Fruit fly (Drosophila melanogaster) Kc167 (cell line): ENCODE results near the gene Arpc3A.

ENCODE experiments used
- Myc ChIP-seq: fragments of >200 bp; optimal IDR thresholded peaks from 2 replicates; lab custom pipeline; 2017; ENCODE audit warnings: missing external identifiers
- Sin3A ChIP-seq: fragments of >200 bp; optimal IDR thresholded peaks from 2 replicates; lab custom pipeline; 2018; ENCODE audit warnings: missing external identifiers
- h ChIP-seq: fragments of >200 bp; optimal IDR thresholded peaks from 3 replicates; lab custom pipeline; 2018; ENCODE audit warnings: missing external identifiers
- insv ChIP-seq: fragments of >200 bp; optimal IDR thresholded peaks from 3 replicates; lab custom pipeline; 2018; ENCODE audit warnings: missing external identifiers
- psq ChIP-seq: fragments of >200 bp; optimal IDR thresholded peaks from 2 replicates; lab custom pipeline; 2017; ENCODE audit warnings: missing external identifiers
- ttk ChIP-seq: sonication (Bioruptor generic); optimal IDR thresholded peaks from 2 replicates; lab custom pipeline; 2017; ENCODE audit warnings: missing external identifiers

The Arpc3A gene

DNA sequence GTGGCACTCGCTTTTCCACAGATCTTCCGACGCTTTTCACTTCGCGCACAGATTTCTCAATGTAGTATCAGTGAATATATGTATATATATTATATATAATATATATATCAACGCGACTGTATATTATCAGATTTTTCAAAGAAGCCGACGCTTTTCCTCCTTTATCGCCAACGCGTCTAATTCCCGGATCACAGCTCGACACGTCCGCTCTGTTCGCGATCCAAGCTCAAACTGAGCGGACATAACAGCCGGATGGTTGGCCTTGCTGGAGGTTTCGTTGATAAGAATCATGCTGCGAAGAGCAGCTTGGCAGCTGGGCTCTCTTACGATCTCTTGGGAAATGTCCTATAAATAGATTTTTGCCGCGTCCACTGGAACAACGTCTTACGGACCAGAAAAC, 18.9 kb downstream of the Arpc3A start, which contains the start of gene cv-d:
Gene cv-d, minus strand, starts transcription at position 235 of the 400 bp plus-strand sequence.
- TF ChIP-seq Sin3A = no peak
- no peak for TF ChIP-seq insv
- no peak for TF ChIP-seq h
- no peak for TF ChIP-seq ttk (lab: Kevin White, UChicago)
- TF ChIP-seq Myc = no peak
- TF ChIP-seq psq (lab: Kevin White, UChicago) = no peak

DNA sequence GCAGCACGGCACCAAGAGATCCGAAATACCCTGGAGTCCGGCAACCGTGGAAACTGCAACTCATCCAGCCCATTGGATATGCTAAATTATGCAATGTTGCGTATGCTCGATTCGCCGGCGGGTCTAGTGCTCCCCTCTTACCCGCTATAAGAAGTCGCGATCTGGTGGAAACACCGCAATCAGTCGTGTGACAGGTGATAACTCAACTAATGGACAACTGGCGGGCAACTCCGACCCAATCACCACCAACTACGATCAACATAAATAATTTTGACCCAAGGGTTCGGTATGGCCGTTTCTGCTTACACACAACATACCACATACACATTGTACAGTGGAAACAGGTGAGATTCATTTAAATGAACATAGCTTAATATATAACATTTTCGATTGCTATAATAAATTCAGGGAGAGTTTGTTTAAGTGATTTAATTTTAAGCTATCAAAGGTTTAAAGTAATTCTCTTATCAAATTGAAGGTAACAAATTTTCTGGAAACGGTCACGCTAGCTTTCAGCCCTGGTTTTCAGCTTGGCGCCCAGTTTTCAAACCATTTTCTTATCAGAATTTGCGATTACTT, 22.8 kb downstream of the Arpc3A start, which contains the start of gene Hmt-1:
Gene Hmt-1, minus strand, starts transcription at position 282 of the 579 bp plus-strand sequence.
- TF ChIP-seq insv = no peak
- no peak for TF ChIP-seq Sin3A

DNA sequence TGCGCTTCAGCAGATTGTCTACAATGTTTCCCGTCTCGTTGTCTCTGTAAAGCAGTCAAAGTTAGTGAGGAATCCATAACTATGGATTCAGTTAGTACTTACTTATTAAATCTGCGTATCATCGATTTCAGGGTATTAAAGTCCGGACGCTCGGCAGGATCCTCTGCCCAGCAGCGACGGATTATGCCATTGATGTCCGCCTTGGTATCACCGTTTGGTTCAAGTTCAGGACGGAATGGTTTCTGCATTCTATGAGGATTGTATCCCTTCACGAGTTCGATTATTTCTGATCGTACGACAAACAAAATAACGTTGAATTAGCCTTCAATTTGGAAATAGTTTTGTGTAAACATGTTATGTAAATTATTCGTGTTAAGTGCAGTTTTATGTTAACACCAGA, 25.4 kb downstream of the Arpc3A start, which contains the start of gene CG9632:
Gene CG9632, plus strand, starts transcription at position 301 of the 400 bp plus-strand sequence.
- TF ChIP-seq Sin3A (no peak), Myc (no peak), ttk (lab: Kevin White, UChicago) (no peak), psq (lab: Kevin White, UChicago) (no peak), h (no peak), insv (no peak)

DNA sequence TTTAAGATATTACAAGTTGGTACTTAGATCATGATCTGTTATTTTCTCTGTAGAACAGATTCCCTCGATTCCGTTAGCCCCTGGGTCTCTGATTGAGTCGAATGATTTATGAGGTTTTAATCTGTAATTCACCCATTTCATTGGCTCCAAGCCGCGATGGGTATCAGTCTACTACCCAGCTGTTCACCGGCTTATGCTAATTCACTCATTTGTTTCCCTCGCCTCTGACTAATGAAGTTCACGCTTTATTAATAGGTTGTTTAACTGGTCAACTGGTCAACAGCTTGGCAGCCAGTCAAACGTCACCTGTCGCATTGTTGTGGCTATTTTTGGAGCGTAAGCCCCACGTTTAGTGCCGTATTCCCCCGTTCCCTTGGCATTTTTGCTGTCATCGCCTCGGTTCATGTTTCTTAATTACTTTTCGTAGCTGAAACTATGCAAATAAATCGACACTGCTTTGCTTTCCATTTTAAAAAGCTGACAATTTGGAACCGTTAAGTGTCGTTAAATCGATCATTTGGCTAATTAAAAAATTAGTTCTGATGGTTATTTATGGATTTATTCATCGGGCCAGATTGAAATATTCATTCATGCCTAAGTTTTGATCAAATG, 38.5 kb downstream of the Arpc3A start:
- no peak for TF ChIP-seq psq (lab: Kevin White, UChicago)
- no peak for TF ChIP-seq Sin3A
- TF ChIP-seq h = no peak
- TF ChIP-seq insv = no peak
- no peak for TF ChIP-seq ttk (lab: Kevin White, UChicago)
- no peak for TF ChIP-seq Myc

dm6 chr3R:15875611-15876010, 41.2 kb downstream of the Arpc3A start, which contains the start of gene CG31183:
Gene CG31183, minus strand, starts transcription at chr3R:15875939.
- TF ChIP-seq ttk (lab: Kevin White, UChicago) (no peak), insv (no peak), Sin3A (no peak), Myc (no peak), psq (lab: Kevin White, UChicago) (no peak), h (no peak)
